Worm (Caenorhabditis elegans): ENCODE data around the gene srx-17.

srx-17 gene

ce11 chrV:13854306-13854705 lies 13.3 kb downstream of the srx-17 start, which contains the start of gene ttr-21:
Gene ttr-21, minus strand, starts transcription at chrV:13854405.
- no peak for TF ChIP-seq sem-4 (tag; optimal IDR thresholded peaks at IDR 0.05)
- TF ChIP-seq fos-1 (tag; optimal IDR thresholded peaks at IDR 0.05): no peak
- peak; percentile 10 for TF ChIP-seq F13H6.1 (tag; optimal IDR thresholded peaks at IDR 0.05)
- no peak for TF ChIP-seq mab-5 (tag; optimal IDR thresholded peaks at IDR 0.05)
- TF ChIP-seq sma-3 (GFP tag; optimal IDR thresholded peaks at IDR 0.05): no peak
- no peak for TF ChIP-seq unc-39 (tag; optimal IDR thresholded peaks at IDR 0.05)
- no peak for TF ChIP-seq nhr-237 (tag; optimal IDR thresholded peaks at IDR 0.05)
- TF ChIP-seq nhr-21 (tag; optimal IDR thresholded peaks at IDR 0.05): no peak

ce11 chrV:13856376-13856775 lies 15.4 kb downstream of the srx-17 start, which contains the start of gene srx-134:
Gene srx-134, minus strand, starts transcription at chrV:13856476.
- TF ChIP-seq lin-11 (tag; optimal IDR thresholded peaks at IDR 0.05) (no peak), nhr-25 (tag; optimal IDR thresholded peaks at IDR 0.05) (no peak), unc-55 (GFP tag; optimal IDR thresholded peaks at IDR 0.05) (no peak), nhr-237 (tag; optimal IDR thresholded peaks at IDR 0.05) (no peak), Y55F3AM.14 (GFP tag; optimal IDR thresholded peaks at IDR 0.05) (no peak), nhr-6 (tag; optimal IDR thresholded peaks at IDR 0.05) (no peak), elt-1 (tag; optimal IDR thresholded peaks at IDR 0.05) (no peak), sem-4 (tag; optimal IDR thresholded peaks at IDR 0.05) (no peak), ztf-1 (GFP tag; conservative IDR thresholded peaks at IDR 0.05) (no peak), crh-2 (tag; optimal IDR thresholded peaks at IDR 0.05) (no peak), nhr-12 (tag; optimal IDR thresholded peaks at IDR 0.05) (no peak), nhr-23 (tag; optimal IDR thresholded peaks at IDR 0.05) (no peak), ztf-11 (tag; optimal IDR thresholded peaks at IDR 0.05) (no peak), fos-1 (tag; optimal IDR thresholded peaks at IDR 0.05) (no peak)

ce11 chrV:13857132-13857531 lies 16.1 kb downstream of the srx-17 start, which contains the start of gene srx-136:
Gene srx-136, plus strand, starts transcription at chrV:13857432.
- no peak for TF ChIP-seq Y55F3AM.14 (GFP tag; optimal IDR thresholded peaks at IDR 0.05)
- TF ChIP-seq snpc-4 (tag; optimal IDR thresholded peaks at IDR 0.05): no peak
- TF ChIP-seq alr-1 (tag; optimal IDR thresholded peaks at IDR 0.05): no peak
- TF ChIP-seq unc-55 (GFP tag; optimal IDR thresholded peaks at IDR 0.05): no peak
- no peak for TF ChIP-seq peb-1 (tag; optimal IDR thresholded peaks at IDR 0.05)
- no peak for TF ChIP-seq ceh-82 (tag; optimal IDR thresholded peaks at IDR 0.05)
- TF ChIP-seq unc-39 (tag; optimal IDR thresholded peaks at IDR 0.05): no peak
- TF ChIP-seq gmeb-1 (tag; optimal IDR thresholded peaks at IDR 0.05): no peak
- no peak for TF ChIP-seq nhr-11 (tag; optimal IDR thresholded peaks at IDR 0.05)
- TF ChIP-seq blmp-1 (tag; optimal IDR thresholded peaks at IDR 0.05; ENCODE audit: insufficient read depth): no peak
- TF ChIP-seq nhr-129 (tag; optimal IDR thresholded peaks at IDR 0.05): no peak
- TF ChIP-seq ama-1 (optimal IDR thresholded peaks at IDR 0.05): no peak
- TF ChIP-seq nhr-237 (tag; optimal IDR thresholded peaks at IDR 0.05): no peak
- no peak for TF ChIP-seq crh-2 (tag; optimal IDR thresholded peaks at IDR 0.05)
- TF ChIP-seq skn-1 (tag; optimal IDR thresholded peaks at IDR 0.05): no peak
- TF ChIP-seq elt-1 (tag; optimal IDR thresholded peaks at IDR 0.05): no peak

- no peak for TF ChIP-seq nhr-21 (tag; optimal IDR thresholded peaks at IDR 0.05)
- no peak for TF ChIP-seq gmeb-1 (tag; optimal IDR thresholded peaks at IDR 0.05)
- no peak for TF ChIP-seq zag-1 (tag; optimal IDR thresholded peaks at IDR 0.05)
- no peak for TF ChIP-seq Y55F3AM.14 (GFP tag; optimal IDR thresholded peaks at IDR 0.05)
- no peak for TF ChIP-seq sma-9 (GFP tag; optimal IDR thresholded peaks at IDR 0.05)
- TF ChIP-seq sma-9 (tag; optimal IDR thresholded peaks at IDR 0.05): no peak
- TF ChIP-seq ceh-16 (tag; optimal IDR thresholded peaks at IDR 0.05): no peak
- TF ChIP-seq unc-55 (GFP tag; optimal IDR thresholded peaks at IDR 0.05): no peak
- TF ChIP-seq nhr-129 (tag; optimal IDR thresholded peaks at IDR 0.05): no peak
- TF ChIP-seq nhr-6 (tag; optimal IDR thresholded peaks at IDR 0.05): no peak
Observed at ce11 chrV:13858906-13859305, 17.9 kb downstream of the srx-17 start, which contains the start of gene srx-135. Gene srx-135, plus strand, starts transcription at chrV:13859206.

ce11 chrV:13862505-13862904 lies 21.5 kb downstream of the srx-17 start, which contains the start of gene srx-137:
Gene srx-137, plus strand, starts transcription at chrV:13862805.
- TF ChIP-seq nhr-11 (tag; optimal IDR thresholded peaks at IDR 0.05) (no peak), lin-11 (tag; optimal IDR thresholded peaks at IDR 0.05) (no peak), elt-1 (tag; optimal IDR thresholded peaks at IDR 0.05) (no peak), gmeb-1 (tag; optimal IDR thresholded peaks at IDR 0.05) (no peak), nhr-6 (tag; optimal IDR thresholded peaks at IDR 0.05) (no peak), nhr-25 (tag; optimal IDR thresholded peaks at IDR 0.05) (no peak), mab-5 (tag; optimal IDR thresholded peaks at IDR 0.05) (no peak), sma-3 (GFP tag; optimal IDR thresholded peaks at IDR 0.05) (no peak), unc-55 (GFP tag; optimal IDR thresholded peaks at IDR 0.05) (no peak), ztf-4 (tag; optimal IDR thresholded peaks at IDR 0.05) (no peak), nhr-77 (tag; optimal IDR thresholded peaks at IDR 0.05) (no peak), sem-4 (tag; optimal IDR thresholded peaks at IDR 0.05) (no peak), crh-2 (tag; optimal IDR thresholded peaks at IDR 0.05) (no peak), ceh-16 (tag; optimal IDR thresholded peaks at IDR 0.05) (no peak), mbf-1 (tag; optimal IDR thresholded peaks at IDR 0.05) (no peak), ztf-11 (tag; optimal IDR thresholded peaks at IDR 0.05) (no peak)
